Worm (Caenorhabditis elegans) whole organism, L2 larva: ENCODE results near the gene F40H3.1.

Experiments
- lin-39 ChIP-seq: fragments of 150-350 bp; optimal IDR thresholded peaks from 2 replicates; lab custom pipeline; 2014; ENCODE audit warnings: missing biosample characterization, missing genetic modification reagents, missing genetic modification characterization
- lsy-2 ChIP-seq, 2 experiments: fragments of 150-350 bp in 1 of 2; sonication (generic microtip) in 1 of 2; optimal IDR thresholded peaks; 2 replicates each; lab custom pipeline; 2014 to 2017; ENCODE audit warnings: missing biosample characterization in 2 of 2, missing genetic modification characterization in 2 of 2
- peb-1 ChIP-seq: fragments of 150-350 bp; optimal IDR thresholded peaks from 2 replicates; lab custom pipeline; 2014; ENCODE audit warnings: missing biosample characterization, missing genetic modification characterization
- unc-62 ChIP-seq: fragments of 150-350 bp; optimal IDR thresholded peaks from 2 replicates; lab custom pipeline; 2014; ENCODE audit warnings: missing biosample characterization, missing genetic modification reagents, missing genetic modification characterization

ce11 chrII:6198468-6198867 is 18.8 kb downstream of the F40H3.1 start, which contains the start of gene szy-4:
- TF ChIP-seq lsy-2 (tag; optimal IDR thresholded peaks at IDR 0.05; lab: Kevin White, UChicago) = no peak
- TF ChIP-seq lin-39 (tag; lab: Kevin White, UChicago) = no peak
- no peak for TF ChIP-seq unc-62 (GFP tag; lab: Kevin White, UChicago)
- no peak for TF ChIP-seq peb-1 (tag; lab: Kevin White, UChicago)
